Worm (Caenorhabditis elegans): ENCODE results near the gene srh-206.

DNA sequence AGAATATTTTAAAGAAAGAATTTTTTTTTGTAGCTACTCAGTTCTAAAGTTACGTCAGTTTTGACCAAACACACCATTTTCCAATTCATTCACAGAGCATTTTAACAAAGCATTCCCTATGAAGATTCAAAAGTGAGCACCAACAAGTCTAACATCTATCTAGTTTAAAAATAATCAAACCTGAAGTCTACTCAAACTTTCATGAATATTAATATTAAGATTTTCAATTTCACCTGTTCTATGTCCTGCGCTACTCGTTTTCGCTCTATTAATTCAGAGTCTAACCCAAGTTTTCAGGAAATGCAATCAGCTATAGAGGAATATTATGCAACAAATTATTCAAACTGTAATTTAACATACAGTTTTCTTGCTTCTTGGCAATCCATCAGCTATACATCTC is 17.5 kb upstream of the srh-206 start, which contains the start of gene srh-119:
- TF ChIP-seq tab-1 (GFP tag; IDR thresholded peaks at IDR 0.05) (no peak), T22C8.4 (GFP tag; IDR thresholded peaks at IDR 0.05) (no peak), klf-2 (GFP tag; conservative IDR thresholded peaks at IDR 0.05) (no peak), cog-1 (tag; optimal IDR thresholded peaks at IDR 0.05) (no peak), flt-1 (GFP tag; IDR thresholded peaks at IDR 0.05) (no peak), ref-1 (GFP tag; conservative IDR thresholded peaks at IDR 0.05) (no peak)
